Worm (Caenorhabditis elegans): ENCODE measurements around the gene pqbp-1.1.

Gene pqbp-1.1

ce11 chrIV:261607-262006, at the start of gene pqbp-1.1:
pqbp-1.1 (minus strand) TSS chrIV:261683.
- TF ChIP-seq klf-2 (GFP tag; conservative IDR thresholded peaks at IDR 0.05): no peak
- no peak for TF ChIP-seq med-1 (GFP tag; optimal IDR thresholded peaks at IDR 0.05; ENCODE audit: insufficient read depth)
- TF ChIP-seq ztf-23 (GFP tag; IDR thresholded peaks at IDR 0.05): no peak
- TF ChIP-seq T22C8.4 (GFP tag; IDR thresholded peaks at IDR 0.05): peak; percentile 42; the same call in 1 of the 2 replicates
- TF ChIP-seq flt-1 (GFP tag; IDR thresholded peaks at IDR 0.05): 0 out of 2 replicates have a peak, but pooled peaks have one; percentile 59

DNA sequence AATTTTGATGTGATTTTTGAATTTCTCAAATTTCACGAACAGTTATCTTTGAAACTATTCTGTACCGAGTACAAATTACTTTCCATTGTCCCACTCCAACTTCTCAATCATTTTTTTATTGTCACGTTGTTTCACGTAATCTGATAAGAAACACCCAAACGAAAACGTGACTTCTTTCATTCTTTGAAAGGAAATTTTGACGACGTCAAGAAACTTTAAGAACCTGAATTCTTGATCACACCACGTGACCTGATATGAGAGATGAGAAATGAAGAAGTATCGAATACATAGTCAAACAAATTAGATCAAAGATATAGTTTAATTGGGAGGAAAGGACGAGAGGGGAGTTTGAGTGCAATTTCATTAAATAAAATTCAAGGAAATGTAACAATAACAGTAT, 48.0 kb upstream of the pqbp-1.1 start:
- TF ChIP-seq ref-1 (GFP tag; conservative IDR thresholded peaks at IDR 0.05) (no peak), ztf-23 (GFP tag; IDR thresholded peaks at IDR 0.05) (no peak), klf-2 (GFP tag; conservative IDR thresholded peaks at IDR 0.05) (no peak), tab-1 (GFP tag; IDR thresholded peaks at IDR 0.05) (no peak), T22C8.4 (GFP tag; IDR thresholded peaks at IDR 0.05) (no peak), ztf-29 (GFP tag; IDR thresholded peaks at IDR 0.05) (no peak), cog-1 (tag; optimal IDR thresholded peaks at IDR 0.05) (no peak), flt-1 (GFP tag; IDR thresholded peaks at IDR 0.05) (no peak), med-1 (GFP tag; optimal IDR thresholded peaks at IDR 0.05; ENCODE audit: insufficient read depth) (no peak)

DNA sequence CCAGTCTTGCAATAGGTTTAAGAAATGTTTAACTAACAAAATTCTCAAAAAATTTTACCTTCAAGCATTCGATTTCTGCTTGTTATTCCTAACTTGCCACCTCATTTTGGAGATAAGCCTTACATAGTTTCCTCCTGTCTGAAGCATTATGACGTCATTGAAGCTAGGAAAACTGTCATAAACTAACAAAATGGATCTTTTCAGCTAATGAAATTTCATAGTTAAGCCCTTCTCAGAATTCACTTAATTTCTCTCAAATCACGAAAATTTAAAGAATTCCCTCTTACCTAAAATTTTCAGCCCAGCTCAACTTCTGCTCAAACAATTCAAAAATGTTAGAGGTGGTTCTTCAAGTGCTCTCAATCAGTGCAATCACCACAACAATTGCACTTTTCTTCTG, 45.7 kb upstream of the pqbp-1.1 start, which contains the start of gene swt-1:
swt-1 (plus strand) TSS at position 301 of the 400 bp plus-strand sequence.
- TF ChIP-seq ztf-29 (GFP tag; IDR thresholded peaks at IDR 0.05): no peak
- TF ChIP-seq ztf-23 (GFP tag; IDR thresholded peaks at IDR 0.05): no peak
- TF ChIP-seq klf-2 (GFP tag; conservative IDR thresholded peaks at IDR 0.05): no peak
- TF ChIP-seq cog-1 (tag; optimal IDR thresholded peaks at IDR 0.05): no peak
- TF ChIP-seq med-1 (GFP tag; optimal IDR thresholded peaks at IDR 0.05; ENCODE audit: insufficient read depth): no peak
- TF ChIP-seq T22C8.4 (GFP tag; IDR thresholded peaks at IDR 0.05): no peak
- no peak for TF ChIP-seq tab-1 (GFP tag; IDR thresholded peaks at IDR 0.05)
- no peak for TF ChIP-seq ref-1 (GFP tag; conservative IDR thresholded peaks at IDR 0.05)
- no peak for TF ChIP-seq flt-1 (GFP tag; IDR thresholded peaks at IDR 0.05)

ce11 chrIV:306572-306971, 45.1 kb upstream of the pqbp-1.1 start:
- TF ChIP-seq med-1 (GFP tag; optimal IDR thresholded peaks at IDR 0.05; ENCODE audit: insufficient read depth): no peak
- TF ChIP-seq tab-1 (GFP tag; IDR thresholded peaks at IDR 0.05): no peak
- no peak for TF ChIP-seq T22C8.4 (GFP tag; IDR thresholded peaks at IDR 0.05)
- TF ChIP-seq ref-1 (GFP tag; conservative IDR thresholded peaks at IDR 0.05): no peak
- no peak for TF ChIP-seq klf-2 (GFP tag; conservative IDR thresholded peaks at IDR 0.05)
- no peak for TF ChIP-seq cog-1 (tag; optimal IDR thresholded peaks at IDR 0.05)
- no peak for TF ChIP-seq flt-1 (GFP tag; IDR thresholded peaks at IDR 0.05)
- no peak for TF ChIP-seq ztf-23 (GFP tag; IDR thresholded peaks at IDR 0.05)
- no peak for TF ChIP-seq ztf-29 (GFP tag; IDR thresholded peaks at IDR 0.05)

- TF ChIP-seq ztf-29 (GFP tag; IDR thresholded peaks at IDR 0.05) (no peak), med-1 (GFP tag; optimal IDR thresholded peaks at IDR 0.05; ENCODE audit: insufficient read depth) (no peak), T22C8.4 (GFP tag; IDR thresholded peaks at IDR 0.05) (no peak), tab-1 (GFP tag; IDR thresholded peaks at IDR 0.05) (no peak), klf-2 (GFP tag; conservative IDR thresholded peaks at IDR 0.05) (no peak), ref-1 (GFP tag; conservative IDR thresholded peaks at IDR 0.05) (no peak), cog-1 (tag; optimal IDR thresholded peaks at IDR 0.05) (no peak), ztf-23 (GFP tag; IDR thresholded peaks at IDR 0.05) (no peak), flt-1 (GFP tag; IDR thresholded peaks at IDR 0.05) (no peak)
These were observed 43.6 kb upstream of the pqbp-1.1 start for ce11 chrIV:305101-305500.

ce11 chrIV:303264-303663, 41.8 kb upstream of the pqbp-1.1 start:
- no peak for TF ChIP-seq tab-1 (GFP tag; IDR thresholded peaks at IDR 0.05)
- no peak for TF ChIP-seq med-1 (GFP tag; optimal IDR thresholded peaks at IDR 0.05; ENCODE audit: insufficient read depth)
- TF ChIP-seq ztf-23 (GFP tag; IDR thresholded peaks at IDR 0.05): no peak
- no peak for TF ChIP-seq T22C8.4 (GFP tag; IDR thresholded peaks at IDR 0.05)

DNA sequence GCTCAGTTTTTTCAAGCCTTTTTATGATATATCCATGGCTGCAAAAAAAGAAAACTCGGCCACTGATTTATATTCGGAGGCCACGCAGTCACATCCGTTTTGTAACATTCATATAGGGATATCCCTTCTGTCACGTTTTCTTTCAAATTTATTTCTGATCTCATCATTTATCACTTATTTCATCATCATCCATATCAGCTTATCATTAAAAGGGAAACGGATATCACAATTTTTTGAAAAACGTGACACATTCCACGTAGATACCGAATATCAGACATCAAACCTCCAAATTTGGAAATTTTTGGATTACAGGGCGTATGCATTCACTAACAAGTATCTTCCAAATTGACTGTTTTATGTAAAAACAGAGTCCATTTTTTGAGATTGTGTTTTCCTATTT, 41.3 kb upstream of the pqbp-1.1 start:
- TF ChIP-seq T22C8.4 (GFP tag; IDR thresholded peaks at IDR 0.05) (no peak), ztf-23 (GFP tag; IDR thresholded peaks at IDR 0.05) (no peak), ref-1 (GFP tag; conservative IDR thresholded peaks at IDR 0.05) (no peak), med-1 (GFP tag; optimal IDR thresholded peaks at IDR 0.05; ENCODE audit: insufficient read depth) (no peak), cog-1 (tag; optimal IDR thresholded peaks at IDR 0.05) (no peak), ztf-29 (GFP tag; IDR thresholded peaks at IDR 0.05) (no peak), flt-1 (GFP tag; IDR thresholded peaks at IDR 0.05) (no peak), klf-2 (GFP tag; conservative IDR thresholded peaks at IDR 0.05) (no peak), tab-1 (GFP tag; IDR thresholded peaks at IDR 0.05) (no peak)

ce11 chrIV:300307-300706, 38.8 kb upstream of the pqbp-1.1 start:
- TF ChIP-seq tab-1 (GFP tag; IDR thresholded peaks at IDR 0.05) (no peak), klf-2 (GFP tag; conservative IDR thresholded peaks at IDR 0.05) (no peak), med-1 (GFP tag; optimal IDR thresholded peaks at IDR 0.05; ENCODE audit: insufficient read depth) (no peak), T22C8.4 (GFP tag; IDR thresholded peaks at IDR 0.05) (no peak), ref-1 (GFP tag; conservative IDR thresholded peaks at IDR 0.05) (no peak), cog-1 (tag; optimal IDR thresholded peaks at IDR 0.05) (no peak), ztf-29 (GFP tag; IDR thresholded peaks at IDR 0.05) (no peak), ztf-23 (GFP tag; IDR thresholded peaks at IDR 0.05) (no peak), flt-1 (GFP tag; IDR thresholded peaks at IDR 0.05) (no peak)

DNA sequence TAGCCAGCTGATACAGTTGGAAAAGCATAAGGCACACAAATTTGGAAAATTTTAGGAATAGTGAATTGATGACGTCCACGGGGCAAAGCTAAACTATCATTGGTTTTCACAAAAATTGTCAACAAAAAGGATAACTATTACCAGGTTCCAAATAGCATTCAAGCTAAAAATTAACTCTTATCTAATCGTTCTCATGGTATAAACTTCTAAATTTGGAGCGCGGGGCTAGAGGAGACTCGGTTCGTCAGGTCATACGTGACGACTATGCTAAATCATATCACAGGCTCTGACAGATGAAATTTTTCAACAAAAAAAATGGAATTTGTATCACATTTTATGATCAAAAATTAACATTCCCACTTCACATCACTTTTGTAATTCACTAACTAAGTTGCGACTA, 37.7 kb upstream of the pqbp-1.1 start:
- TF ChIP-seq ztf-23 (GFP tag; IDR thresholded peaks at IDR 0.05) (no peak), T22C8.4 (GFP tag; IDR thresholded peaks at IDR 0.05) (no peak), cog-1 (tag; optimal IDR thresholded peaks at IDR 0.05) (no peak), ref-1 (GFP tag; conservative IDR thresholded peaks at IDR 0.05) (no peak), ztf-29 (GFP tag; IDR thresholded peaks at IDR 0.05) (no peak), klf-2 (GFP tag; conservative IDR thresholded peaks at IDR 0.05) (no peak), tab-1 (GFP tag; IDR thresholded peaks at IDR 0.05) (no peak), med-1 (GFP tag; optimal IDR thresholded peaks at IDR 0.05; ENCODE audit: insufficient read depth) (no peak), flt-1 (GFP tag; IDR thresholded peaks at IDR 0.05) (no peak)

ce11 chrIV:298204-298603, 36.7 kb upstream of the pqbp-1.1 start, which contains the start of gene pnp-1:
pnp-1 (minus strand) TSS chrIV:298304.
- TF ChIP-seq tab-1 (GFP tag; IDR thresholded peaks at IDR 0.05) (no peak), ztf-29 (GFP tag; IDR thresholded peaks at IDR 0.05) (no peak), klf-2 (GFP tag; conservative IDR thresholded peaks at IDR 0.05) (no peak), ref-1 (GFP tag; conservative IDR thresholded peaks at IDR 0.05) (no peak), ztf-23 (GFP tag; IDR thresholded peaks at IDR 0.05) (no peak), cog-1 (tag; optimal IDR thresholded peaks at IDR 0.05) (no peak), med-1 (GFP tag; optimal IDR thresholded peaks at IDR 0.05; ENCODE audit: insufficient read depth) (no peak), T22C8.4 (GFP tag; IDR thresholded peaks at IDR 0.05) (no peak), flt-1 (GFP tag; IDR thresholded peaks at IDR 0.05) (no peak)

All from whole organism, midembryonic.